Worm (Caenorhabditis elegans): ENCODE measurements around the gene Y57G7A.2.

The Y57G7A.2 gene

ce11 chrII:1285514-1285913 is 10.4 kb upstream of the Y57G7A.2 start, which contains the start of the genes Y57G7A.6 and Y57G7A.3:
Gene Y57G7A.6, minus strand, starts transcription at chrII:1285614.
Gene Y57G7A.3, plus strand, starts transcription at chrII:1285782.
- TF ChIP-seq sea-2 (GFP tag; IDR thresholded peaks at IDR 0.05) (no peak), let-526 (GFP tag; IDR thresholded peaks at IDR 0.05) (no peak), Y67H2A.10 (GFP tag; conservative IDR thresholded peaks at IDR 0.05) (no peak), ccch-3 (GFP tag; optimal IDR thresholded peaks at IDR 0.05) (no peak), mel-28 (tag; optimal IDR thresholded peaks at IDR 0.05; ENCODE audit: borderline replicate concordance) (no peak), F49E8.2 (tag; optimal IDR thresholded peaks at IDR 0.05; ENCODE audit: insufficient read depth) (no peak), attf-5 (GFP tag; optimal IDR thresholded peaks at IDR 0.05) (no peak)

- TF ChIP-seq lag-1 (GFP tag; IDR thresholded peaks at IDR 0.05) (no peak), mcd-1 (GFP tag; IDR thresholded peaks at IDR 0.05) (no peak), Y67H2A.10 (GFP tag; conservative IDR thresholded peaks at IDR 0.05) (no peak), egl-44 (GFP tag; IDR thresholded peaks at IDR 0.05) (no peak), F57A8.1 (GFP tag; optimal IDR thresholded peaks at IDR 0.05) (no peak), zfh-2 (GFP tag; conservative IDR thresholded peaks at IDR 0.05) (no peak), nhr-120 (GFP tag; IDR thresholded peaks at IDR 0.05) (no peak), F22D6.2 (tag; optimal IDR thresholded peaks at IDR 0.05) (no peak), hmg-20 (GFP tag; IDR thresholded peaks at IDR 0.05) (no peak)
Measured at ce11 chrII:1293157-1293556, 2.7 kb upstream of the Y57G7A.2 start, which contains the start of gene srz-64. Gene srz-64, minus strand, starts transcription at chrII:1293257.

ce11 chrII:1297044-1297696 is 1.3 kb downstream of the Y57G7A.2 start:
- TF ChIP-seq attf-5 (GFP tag; optimal IDR thresholded peaks at IDR 0.05) = no peak
- TF ChIP-seq nhr-80 (tag; optimal IDR thresholded peaks at IDR 0.05) = no peak
- peak; percentile 82 for TF ChIP-seq hmg-1.2 (GFP tag; IDR thresholded peaks at IDR 0.05)

ce11 chrII:1297697-1298093 is 1.8 kb downstream of the Y57G7A.2 start:
- no peak for TF ChIP-seq zim-3 (tag; optimal IDR thresholded peaks at IDR 0.05)

ce11 chrII:1298169-1298568 is 2.3 kb downstream of the Y57G7A.2 start, which contains the start of gene Y57G7A.1:
Gene Y57G7A.1, plus strand, starts transcription at chrII:1298469.
- TF ChIP-seq madf-3 (GFP tag; IDR thresholded peaks at IDR 0.05) (no peak), rpc-1 (optimal IDR thresholded peaks at IDR 0.05) (peak; percentile 7), rpc-1 (tag; optimal IDR thresholded peaks at IDR 0.05) (peak; percentile 48), F10E7.11 (tag; optimal IDR thresholded peaks at IDR 0.05) (no peak), D2030.7 (GFP tag; IDR thresholded peaks at IDR 0.05) (no peak), tbp1 (GFP tag; optimal IDR thresholded peaks at IDR 0.05) (peak; percentile 31)

- TF ChIP-seq nhr-90 (tag; optimal IDR thresholded peaks at IDR 0.05) = no peak
- TF ChIP-seq Y79H2A.3 (GFP tag; conservative IDR thresholded peaks at IDR 0.05) = no peak
- TF ChIP-seq F23B12.7 (tag; optimal IDR thresholded peaks at IDR 0.05; ENCODE audit: insufficient read depth) = no peak
- TF ChIP-seq F52B5.7 (tag; optimal IDR thresholded peaks at IDR 0.05) = no peak
- TF ChIP-seq nhr-179 (tag; optimal IDR thresholded peaks at IDR 0.05) = no peak
- no peak for TF ChIP-seq pbrm-1 (GFP tag; IDR thresholded peaks at IDR 0.05)
- TF ChIP-seq lin-54 (GFP tag; optimal IDR thresholded peaks at IDR 0.05) = no peak
- no peak for TF ChIP-seq nhr-120 (GFP tag; IDR thresholded peaks at IDR 0.05)
- TF ChIP-seq F55B11.4 (tag; optimal IDR thresholded peaks at IDR 0.05; ENCODE audit: borderline replicate concordance, insufficient read depth) = no peak
- no peak for TF ChIP-seq cebp-1 (GFP tag; IDR thresholded peaks at IDR 0.05)
- no peak for TF ChIP-seq cebp-1 (tag; optimal IDR thresholded peaks at IDR 0.05)
Measured at ce11 chrII:1301554-1301953, 5.7 kb downstream of the Y57G7A.2 start, which contains the start of gene glb-31. Gene glb-31, minus strand, starts transcription at chrII:1301654.
